Fruit fly (Drosophila melanogaster): Measurements from ENCODE around the gene pst.

pst gene

dm6 chr3L:7349311-7349710 is 10.8 kb downstream of the pst start (continued):
- TF ChIP-seq CG8290 (GFP tag; optimal IDR thresholded peaks at IDR 0.05), result no peak
- peak in 1 of 2 experiments; percentile 32 for TF ChIP-seq CG8290 (tag; optimal IDR thresholded peaks at IDR 0.05)
- TF ChIP-seq mirr (GFP tag; optimal IDR thresholded peaks at IDR 0.05), result peak; percentile 16
- TF ChIP-seq Nf-YC (tag; optimal IDR thresholded peaks at IDR 0.05), result peak; percentile 4
- TF ChIP-seq sd (tag; optimal IDR thresholded peaks at IDR 0.05), result peak; percentile 37
- no peak for TF ChIP-seq bsh (GFP tag; optimal IDR thresholded peaks at IDR 0.05)
- TF ChIP-seq Ada2b (GFP tag; IDR thresholded peaks at IDR 0.05), result no peak
- TF ChIP-seq chinmo (GFP tag; IDR thresholded peaks at IDR 0.05; ENCODE audit: partially characterized antibody), result 0 out of 4 replicates have a peak, but pooled peaks have one; percentile 33
- TF ChIP-seq BtbVII (GFP tag; optimal IDR thresholded peaks at IDR 0.05), result peak; percentile 24

- TF ChIP-seq CG6175 (GFP tag; IDR thresholded peaks at IDR 0.05) (no peak), CG4360 (GFP tag; IDR thresholded peaks at IDR 0.05) (peak; percentile 79), lbe (GFP tag; optimal IDR thresholded peaks at IDR 0.05) (peak; percentile 18), CG15514 (GFP tag; optimal IDR thresholded peaks at IDR 0.05) (peak; percentile 64), CG18764 (GFP tag; optimal IDR thresholded peaks at IDR 0.05) (no peak), ken (GFP tag; IDR thresholded peaks at IDR 0.05) (0 out of 3 replicates have a peak, but pooled peaks have one; percentile 58), CG2129 (GFP tag; IDR thresholded peaks at IDR 0.05; ENCODE audit: partially characterized antibody) (peak; percentile 59; the same call in 1 of the 2 replicates), Elba2 (GFP tag; optimal IDR thresholded peaks at IDR 0.05) (peak; percentile 19), dm (GFP tag; optimal IDR thresholded peaks at IDR 0.05) (peak; percentile 1), Med (GFP tag) (peak; percentile 85), BtbVII (GFP tag; optimal IDR thresholded peaks at IDR 0.05) (peak; percentile 55), HmgD (GFP tag; optimal IDR thresholded peaks at IDR 0.05) (no peak), CG18619 (GFP tag; optimal IDR thresholded peaks at IDR 0.05) (peak; percentile 13), CG31441 (GFP tag; IDR thresholded peaks at IDR 0.05) (peak; percentile 50; the same call in 1 of the 2 replicates), insv (GFP tag; optimal IDR thresholded peaks at IDR 0.05) (peak in 1 of 2 experiments; percentile 23), ham (GFP tag; IDR thresholded peaks at IDR 0.05) (no peak), stwl (tag; optimal IDR thresholded peaks at IDR 0.05) (peak; percentile 20), HLH4C (GFP tag; IDR thresholded peaks at IDR 0.05; ENCODE audit: partially characterized antibody) (peak; percentile 73), CG9609 (GFP tag; optimal IDR thresholded peaks at IDR 0.05) (no peak), sim (GFP tag; IDR thresholded peaks at IDR 0.05) (0 out of 2 replicates have a peak, but pooled peaks have one; percentile 31), peb (GFP tag; IDR thresholded peaks at IDR 0.05) (no peak), CG2116 (GFP tag; optimal IDR thresholded peaks at IDR 0.05) (peak; percentile 71), Camta (GFP tag; optimal IDR thresholded peaks at IDR 0.05) (peak; percentile 53), CG9727 (GFP tag; optimal IDR thresholded peaks at IDR 0.05) (peak; percentile 28), Mad (GFP tag; optimal IDR thresholded peaks at IDR 0.05) (no peak), bigmax (GFP tag; optimal IDR thresholded peaks at IDR 0.05) (no peak), salm (tag; optimal IDR thresholded peaks at IDR 0.05) (no peak), Hmx (GFP tag; optimal IDR thresholded peaks at IDR 0.05) (no peak), CG16779 (GFP tag; IDR thresholded peaks at IDR 0.05) (peak; percentile 59; the same call in 1 of the 2 replicates), caup (GFP tag; optimal IDR thresholded peaks at IDR 0.05; ENCODE audit: severe bottlenecking) (peak; percentile 22), Vsx1 (GFP tag; optimal IDR thresholded peaks at IDR 0.05) (no peak), CG10959 (GFP tag; IDR thresholded peaks at IDR 0.05) (no peak; the same call in 1 of the 2 replicates), CG42726 (GFP tag; IDR thresholded peaks at IDR 0.05; ENCODE audit: partially characterized antibody) (peak; percentile 70; the same call in 1 of the 2 replicates), wek (GFP tag; optimal IDR thresholded peaks at IDR 0.05) (peak; percentile 43), Ravus (GFP tag; IDR thresholded peaks at IDR 0.05) (no peak), D (optimal IDR thresholded peaks at IDR 0.05) (no peak), D (GFP tag; optimal IDR thresholded peaks at IDR 0.05) (peak; percentile 26), unc-4 (GFP tag; IDR thresholded peaks at IDR 0.05; ENCODE audit: partially characterized antibody) (peak; percentile 87), CG18599 (GFP tag; optimal IDR thresholded peaks at IDR 0.05) (peak; percentile 36), zf30C (GFP tag; optimal IDR thresholded peaks at IDR 0.05) (no peak)
Measured at dm6 chr3L:7347984-7348631, 12.0 kb downstream of the pst start, which contains the start of the genes Srp19 and qm. Srp19 (minus strand) TSS chr3L:7348034. qm (plus strand) TSS chr3L:7348313.

Measured in whole organism, embryonic.